5 worm cellular contexts compared by ENCODE assay signal in the genomic region with DNA sequence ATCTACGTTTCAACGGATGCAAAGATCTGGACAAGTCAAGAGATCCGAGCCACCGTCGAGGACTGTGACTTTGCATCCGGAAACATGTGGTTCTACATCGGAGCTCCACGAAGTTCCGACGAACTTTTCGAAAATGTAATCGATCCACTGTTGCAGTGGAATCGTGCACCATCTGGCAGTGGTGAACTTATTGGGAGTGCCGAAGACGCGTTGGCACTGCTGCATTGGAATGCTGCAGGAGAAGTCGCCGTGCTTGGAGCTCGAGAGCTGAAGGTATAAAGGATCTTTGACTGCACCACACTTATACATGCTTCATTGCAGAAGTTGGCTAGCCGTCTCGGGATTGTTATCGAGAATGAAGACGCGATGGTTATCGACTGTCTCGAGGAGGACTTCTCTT.
TF ChIP-seq lines count a peak whose summit lies in the region.

No protein-coding gene starts in this region.

TF ChIP-seq in whole organism, L1 larva, 84 proteins besides CTCF, POLR2A, EP300 and RAD21:
- TF ChIP-seq nhr-28 (tag; optimal IDR thresholded peaks at IDR 0.05; lab: Kevin White, UChicago) (no peak), tlp-1 (tag; optimal IDR thresholded peaks at IDR 0.05; lab: Kevin White, UChicago) (no peak), nhr-90 (tag; optimal IDR thresholded peaks at IDR 0.05; lab: Kevin White, UChicago; ENCODE audit: poor library complexity) (peak; percentile 21), nhr-71 (tag; optimal IDR thresholded peaks at IDR 0.05; lab: Kevin White, UChicago) (peak; percentile 8), unc-62 (GFP tag; optimal IDR thresholded peaks at IDR 0.05; lab: Kevin White, UChicago) (no peak), ama-1 (optimal IDR thresholded peaks at IDR 0.05; lab: Kevin White, UChicago) (peak; percentile 35), aly-2 (tag; optimal IDR thresholded peaks at IDR 0.05; lab: Kevin White, UChicago) (no peak), efl-1 (optimal IDR thresholded peaks at IDR 0.05; lab: Kevin White, UChicago) (peak; percentile 30), efl-1 (GFP tag; optimal IDR thresholded peaks at IDR 0.05 in 1 of 2; lab: Kevin White, UChicago) (peak in 1 of 2 experiments; percentile 82), rnt-1 (tag; optimal IDR thresholded peaks at IDR 0.05; lab: Kevin White, UChicago) (peak; percentile 21), lin-15B (tag; optimal IDR thresholded peaks at IDR 0.05; lab: Kevin White, UChicago) (no peak), nhr-84 (tag; optimal IDR thresholded peaks at IDR 0.05; lab: Kevin White, UChicago) (no peak)
TF ChIP-seq in whole organism, L1 larva: peak in this region for 5.

TF ChIP-seq in whole organism, L2 larva, 48 proteins besides CTCF, POLR2A, EP300 and RAD21:
- peak; percentile 20 for TF ChIP-seq nhr-129 (tag; optimal IDR thresholded peaks at IDR 0.05; lab: Kevin White, UChicago)
- no peak for TF ChIP-seq ceh-82 (tag; optimal IDR thresholded peaks at IDR 0.05; lab: Kevin White, UChicago)
- no peak for TF ChIP-seq skn-1 (tag; optimal IDR thresholded peaks at IDR 0.05; lab: Kevin White, UChicago)
- TF ChIP-seq ztf-4 (tag; optimal IDR thresholded peaks at IDR 0.05; lab: Kevin White, UChicago) = no peak
- TF ChIP-seq ama-1 (optimal IDR thresholded peaks at IDR 0.05; lab: Kevin White, UChicago) = peak; percentile 67

TF ChIP-seq in whole organism, L3 larva, 47 proteins besides CTCF, POLR2A, EP300 and RAD21 (continues in another document):
- TF ChIP-seq elt-1 (tag; optimal IDR thresholded peaks at IDR 0.05; lab: Kevin White, UChicago) (no peak), ztf-4 (tag; optimal IDR thresholded peaks at IDR 0.05; lab: Kevin White, UChicago) (no peak), ceh-82 (tag; optimal IDR thresholded peaks at IDR 0.05; lab: Kevin White, UChicago) (peak; percentile 23), daf-12 (tag; optimal IDR thresholded peaks at IDR 0.05; lab: Kevin White, UChicago) (no peak), ama-1 (optimal IDR thresholded peaks at IDR 0.05; lab: Kevin White, UChicago) (peak; percentile 64), elt-3 (tag; optimal IDR thresholded peaks at IDR 0.05; lab: Kevin White, UChicago) (peak in 1 of 3 experiments; percentile 5), pha-4 (tag; optimal IDR thresholded peaks at IDR 0.05; lab: Kevin White, UChicago) (no peak), fos-1 (tag; optimal IDR thresholded peaks at IDR 0.05; lab: Kevin White, UChicago) (no peak), egl-27 (tag; optimal IDR thresholded peaks at IDR 0.05; lab: Kevin White, UChicago) (no peak), aly-2 (tag; optimal IDR thresholded peaks at IDR 0.05; lab: Kevin White, UChicago) (no peak), nfya-1 (tag; optimal IDR thresholded peaks at IDR 0.05; lab: Kevin White, UChicago; ENCODE audit: insufficient read depth) (no peak), eor-1 (tag; optimal IDR thresholded peaks at IDR 0.05; lab: Kevin White, UChicago) (no peak), pqm-1 (tag; optimal IDR thresholded peaks at IDR 0.05; lab: Kevin White, UChicago) (no peak), nhr-25 (tag; optimal IDR thresholded peaks at IDR 0.05; lab: Kevin White, UChicago) (no peak), skn-1 (tag; optimal IDR thresholded peaks at IDR 0.05; lab: Kevin White, UChicago) (no peak), nhr-23 (tag; optimal IDR thresholded peaks at IDR 0.05; lab: Kevin White, UChicago) (no peak), nhr-11 (tag; optimal IDR thresholded peaks at IDR 0.05; lab: Kevin White, UChicago) (no peak), fkh-10 (GFP tag; optimal IDR thresholded peaks at IDR 0.05; lab: Kevin White, UChicago) (no peak), nhr-237 (tag; optimal IDR thresholded peaks at IDR 0.05; lab: Kevin White, UChicago) (no peak), zag-1 (tag; optimal IDR thresholded peaks at IDR 0.05; lab: Kevin White, UChicago) (no peak), ZK546.5 (tag; optimal IDR thresholded peaks at IDR 0.05; lab: Kevin White, UChicago) (no peak), elt-2 (tag; optimal IDR thresholded peaks at IDR 0.05; lab: Kevin White, UChicago) (peak; percentile 21), ztf-11 (tag; optimal IDR thresholded peaks at IDR 0.05; lab: Kevin White, UChicago) (no peak), jun-1 (tag; optimal IDR thresholded peaks at IDR 0.05; lab: Kevin White, UChicago) (no peak), nhr-77 (tag; optimal IDR thresholded peaks at IDR 0.05; lab: Kevin White, UChicago) (no peak)

TF ChIP-seq in whole organism, L4 larva, 104 proteins besides CTCF, POLR2A, EP300 and RAD21 (continues in another document):
- TF ChIP-seq ceh-82 (tag; optimal IDR thresholded peaks at IDR 0.05; lab: Kevin White, UChicago) (no peak), lir-3 (tag; optimal IDR thresholded peaks at IDR 0.05; lab: Kevin White, UChicago) (no peak), dmd-6 (GFP tag; IDR thresholded peaks at IDR 0.05; lab: Robert Waterston, UW) (no peak), daf-16 (GFP tag; optimal IDR thresholded peaks at IDR 0.05; lab: Kevin White, UChicago) (no peak), daf-16 (tag; optimal IDR thresholded peaks at IDR 0.05; lab: Kevin White, UChicago) (peak; percentile 19), attf-4 (tag; optimal IDR thresholded peaks at IDR 0.05; lab: Kevin White, UChicago) (no peak), ceh-20 (GFP tag; IDR thresholded peaks at IDR 0.05; lab: Robert Waterston, UW) (no peak), nhr-10 (tag; optimal IDR thresholded peaks at IDR 0.05; lab: Kevin White, UChicago) (no peak), ctbp-1 (GFP tag; IDR thresholded peaks at IDR 0.05; lab: Robert Waterston, UW) (no peak), Y48G9A.11 (GFP tag; IDR thresholded peaks at IDR 0.05; lab: Robert Waterston, UW) (no peak), ceh-28 (tag; optimal IDR thresholded peaks at IDR 0.05; lab: Kevin White, UChicago) (no peak), unc-62 (GFP tag; optimal IDR thresholded peaks at IDR 0.05 in 1 of 2; lab: Kevin White, UChicago) (no peak), unc-62 (tag; optimal IDR thresholded peaks at IDR 0.05; lab: Kevin White, UChicago) (no peak), duxl-1 (tag; optimal IDR thresholded peaks at IDR 0.05; lab: Kevin White, UChicago; ENCODE audit: poor library complexity) (peak; percentile 15), aha-1 (tag; lab: Kevin White, UChicago) (peak; percentile 99), pha-4 (GFP tag; IDR thresholded peaks at IDR 0.05; lab: Robert Waterston, UW) (no peak), pha-4 (tag; optimal IDR thresholded peaks at IDR 0.05; lab: Kevin White, UChicago) (no peak), fos-1 (tag; optimal IDR thresholded peaks at IDR 0.05; lab: Kevin White, UChicago) (no peak), F49E8.2 (tag; optimal IDR thresholded peaks at IDR 0.05; lab: Kevin White, UChicago; ENCODE audit: borderline replicate concordance) (peak; percentile 27), egl-43 (GFP tag; IDR thresholded peaks at IDR 0.05; lab: Robert Waterston, UW) (peak; percentile 34; the same call in 1 of the 2 replicates), hlh-30 (tag; optimal IDR thresholded peaks at IDR 0.05; lab: Kevin White, UChicago; ENCODE audit: insufficient read depth) (no peak), ceh-44 (GFP tag; IDR thresholded peaks at IDR 0.05; lab: Robert Waterston, UW) (no peak), dve-1 (tag; optimal IDR thresholded peaks at IDR 0.05; lab: Kevin White, UChicago; ENCODE audit: insufficient read depth) (no peak), snpc-4 (tag; optimal IDR thresholded peaks at IDR 0.05; lab: Kevin White, UChicago) (no peak), lin-13 (GFP tag; optimal IDR thresholded peaks at IDR 0.05; lab: Kevin White, UChicago) (no peak), F37D6.2 (tag; optimal IDR thresholded peaks at IDR 0.05; lab: Kevin White, UChicago) (no peak)

TF ChIP-seq in whole organism, young adult, 124 proteins besides CTCF, POLR2A, EP300 and RAD21 (continues in another document):
- TF ChIP-seq akir-1 (GFP tag; optimal IDR thresholded peaks at IDR 0.05; lab: Kevin White, UChicago) = no peak
- peak; percentile 9 for TF ChIP-seq B0035.1 (tag; optimal IDR thresholded peaks at IDR 0.05; lab: Kevin White, UChicago)
- no peak for TF ChIP-seq snpc-3.4 (tag; optimal IDR thresholded peaks at IDR 0.05; lab: Kevin White, UChicago)
- TF ChIP-seq ceh-100 (GFP tag; IDR thresholded peaks at IDR 0.05; lab: Robert Waterston, UW) = no peak
- TF ChIP-seq nhr-179 (tag; optimal IDR thresholded peaks at IDR 0.05; lab: Kevin White, UChicago) = no peak
- no peak for TF ChIP-seq D2030.7 (GFP tag; IDR thresholded peaks at IDR 0.05; lab: Robert Waterston, UW)
- no peak for TF ChIP-seq hrde-1 (tag; optimal IDR thresholded peaks at IDR 0.05; lab: Kevin White, UChicago; ENCODE audit: borderline replicate concordance)
- no peak for TF ChIP-seq nfya-1 (tag; optimal IDR thresholded peaks at IDR 0.05; lab: Kevin White, UChicago; ENCODE audit: borderline replicate concordance, insufficient read depth)
- 0 out of 2 replicates have a peak, but pooled peaks have one; percentile 12 for TF ChIP-seq madf-3 (GFP tag; IDR thresholded peaks at IDR 0.05; lab: Robert Waterston, UW)
- no peak for TF ChIP-seq cebp-1 (GFP tag; IDR thresholded peaks at IDR 0.05; lab: Robert Waterston, UW)
- no peak for TF ChIP-seq cebp-1 (tag; optimal IDR thresholded peaks at IDR 0.05; lab: Kevin White, UChicago)
- TF ChIP-seq ceh-40 (GFP tag; IDR thresholded peaks at IDR 0.05; lab: Robert Waterston, UW) = no peak
- TF ChIP-seq zfh-2 (GFP tag; conservative IDR thresholded peaks at IDR 0.05; lab: Robert Waterston, UW) = peak; percentile 66; the same call in 1 of the 2 replicates
- TF ChIP-seq F52B5.7 (tag; optimal IDR thresholded peaks at IDR 0.05; lab: Kevin White, UChicago) = no peak
- no peak for TF ChIP-seq sea-2 (GFP tag; IDR thresholded peaks at IDR 0.05; lab: Robert Waterston, UW)
- TF ChIP-seq nhr-90 (tag; optimal IDR thresholded peaks at IDR 0.05; lab: Kevin White, UChicago) = peak; percentile 29
- 0 out of 2 replicates have a peak, but pooled peaks have one; percentile 11 for TF ChIP-seq Y56A3A.18 (GFP tag; IDR thresholded peaks at IDR 0.05; lab: Robert Waterston, UW)
- TF ChIP-seq nhr-27 (tag; optimal IDR thresholded peaks at IDR 0.05; lab: Kevin White, UChicago) = no peak
- TF ChIP-seq nhr-80 (tag; optimal IDR thresholded peaks at IDR 0.05; lab: Kevin White, UChicago) = no peak
- peak; percentile 46 for TF ChIP-seq mcd-1 (GFP tag; IDR thresholded peaks at IDR 0.05; lab: Robert Waterston, UW)
- no peak for TF ChIP-seq aptf-2 (GFP tag; conservative IDR thresholded peaks at IDR 0.05; lab: Robert Waterston, UW)
- no peak for TF ChIP-seq cebp-2 (GFP tag; IDR thresholded peaks at IDR 0.05; lab: Robert Waterston, UW)
- TF ChIP-seq lin-35 (GFP tag; optimal IDR thresholded peaks at IDR 0.05; lab: Kevin White, UChicago) = no peak
- TF ChIP-seq ztf-25 (GFP tag; IDR thresholded peaks at IDR 0.05; lab: Robert Waterston, UW) = no peak
- TF ChIP-seq snpc-1.1 (tag; optimal IDR thresholded peaks at IDR 0.05; lab: Kevin White, UChicago; ENCODE audit: insufficient read depth) = no peak
- no peak for TF ChIP-seq lag-1 (GFP tag; IDR thresholded peaks at IDR 0.05; lab: Robert Waterston, UW)
- 0 out of 2 replicates have a peak, but pooled peaks have one; percentile 6 for TF ChIP-seq ztf-28 (GFP tag; IDR thresholded peaks at IDR 0.05; lab: Robert Waterston, UW)
- no peak for TF ChIP-seq rec-8 (tag; optimal IDR thresholded peaks at IDR 0.05; lab: Kevin White, UChicago)
- TF ChIP-seq hsf-1 (GFP tag; IDR thresholded peaks at IDR 0.05; lab: Robert Waterston, UW) = peak; percentile 46; the same call in 1 of the 2 replicates
